Worm (Caenorhabditis elegans): ENCODE measurements around the gene K06H6.4.

K06H6.4 gene

ce11 chrV:592959-593358 is 13.9 kb downstream of the K06H6.4 start, which contains the start of gene ZK488.5:
ZK488.5 (plus strand) TSS chrV:593259.
- TF ChIP-seq lir-3 (tag; optimal IDR thresholded peaks at IDR 0.05; ENCODE audit: poor library complexity) = no peak
- no peak for TF ChIP-seq nhr-90 (tag; optimal IDR thresholded peaks at IDR 0.05; ENCODE audit: poor library complexity)
- no peak for TF ChIP-seq nhr-84 (tag; optimal IDR thresholded peaks at IDR 0.05)
- TF ChIP-seq lin-14 (GFP tag; optimal IDR thresholded peaks at IDR 0.05) = no peak
- TF ChIP-seq tbx-2 (tag; optimal IDR thresholded peaks at IDR 0.05) = no peak
- TF ChIP-seq fos-1 (tag; optimal IDR thresholded peaks at IDR 0.05) = no peak

ce11 chrV:596923-597322 is 17.8 kb downstream of the K06H6.4 start:
- TF ChIP-seq blmp-1 (tag; optimal IDR thresholded peaks at IDR 0.05) (peak; percentile 9), C04F5.9 (tag; optimal IDR thresholded peaks at IDR 0.05) (no peak), rnt-1 (tag; optimal IDR thresholded peaks at IDR 0.05) (peak; percentile 15)

- TF ChIP-seq egl-13 (tag; optimal IDR thresholded peaks at IDR 0.05) (no peak), nhr-90 (tag; optimal IDR thresholded peaks at IDR 0.05; ENCODE audit: poor library complexity) (no peak), lin-39 (tag; optimal IDR thresholded peaks at IDR 0.05) (no peak), tbx-2 (tag; optimal IDR thresholded peaks at IDR 0.05) (no peak), mab-9 (GFP tag; IDR thresholded peaks at IDR 0.05) (no peak), lin-35 (GFP tag; optimal IDR thresholded peaks at IDR 0.05) (no peak), efl-1 (optimal IDR thresholded peaks at IDR 0.05) (no peak), efl-1 (GFP tag; optimal IDR thresholded peaks at IDR 0.05 in 1 of 2) (peak in 1 of 2 experiments; percentile 45), lsy-2 (tag; optimal IDR thresholded peaks at IDR 0.05) (no peak), dpl-1 (GFP tag; optimal IDR thresholded peaks at IDR 0.05) (no peak), nhr-28 (tag; optimal IDR thresholded peaks at IDR 0.05) (no peak), nhr-20 (tag; optimal IDR thresholded peaks at IDR 0.05) (no peak), nhr-84 (tag; optimal IDR thresholded peaks at IDR 0.05) (no peak), elt-3 (tag; optimal IDR thresholded peaks at IDR 0.05) (no peak), pqm-1 (tag; optimal IDR thresholded peaks at IDR 0.05) (no peak), swsn-7 (tag; optimal IDR thresholded peaks at IDR 0.05) (no peak), nhr-85 (tag) (peak; percentile 73)
Measured at ce11 chrV:597823-598222, 18.7 kb downstream of the K06H6.4 start.

- TF ChIP-seq ztf-11 (tag; optimal IDR thresholded peaks at IDR 0.05) (no peak), vab-15 (tag; optimal IDR thresholded peaks at IDR 0.05) (no peak), unc-62 (GFP tag; optimal IDR thresholded peaks at IDR 0.05) (no peak), egl-13 (tag; optimal IDR thresholded peaks at IDR 0.05) (no peak), ama-1 (optimal IDR thresholded peaks at IDR 0.05) (no peak), rnt-1 (tag; optimal IDR thresholded peaks at IDR 0.05) (no peak), isw-1 (GFP tag; IDR thresholded peaks at IDR 0.05) (no peak), nhr-28 (tag; optimal IDR thresholded peaks at IDR 0.05) (no peak), aha-1 (tag; optimal IDR thresholded peaks at IDR 0.05) (no peak), nhr-47 (tag; optimal IDR thresholded peaks at IDR 0.05) (no peak), skn-1 (tag; optimal IDR thresholded peaks at IDR 0.05) (no peak), efl-1 (optimal IDR thresholded peaks at IDR 0.05) (no peak), efl-1 (GFP tag; optimal IDR thresholded peaks at IDR 0.05 in 1 of 2) (no peak)
Measured at ce11 chrV:598626-599025, 19.5 kb downstream of the K06H6.4 start.

ce11 chrV:599783-600182 is 20.7 kb downstream of the K06H6.4 start:
- TF ChIP-seq sptf-1 (tag; optimal IDR thresholded peaks at IDR 0.05) (no peak), efl-1 (optimal IDR thresholded peaks at IDR 0.05) (no peak), efl-1 (GFP tag; optimal IDR thresholded peaks at IDR 0.05 in 1 of 2) (peak in 1 of 2 experiments; percentile 3)

- TF ChIP-seq efl-3 (GFP tag; optimal IDR thresholded peaks at IDR 0.05) = no peak
- no peak for TF ChIP-seq egl-13 (tag; optimal IDR thresholded peaks at IDR 0.05)
- no peak for TF ChIP-seq unc-86 (tag; optimal IDR thresholded peaks at IDR 0.05)
- TF ChIP-seq lin-13 (GFP tag; optimal IDR thresholded peaks at IDR 0.05) = no peak
- no peak for TF ChIP-seq lin-14 (GFP tag; optimal IDR thresholded peaks at IDR 0.05)
- TF ChIP-seq alr-1 (tag; optimal IDR thresholded peaks at IDR 0.05; ENCODE audit: borderline replicate concordance) = no peak
- TF ChIP-seq zag-1 (tag; optimal IDR thresholded peaks at IDR 0.05) = no peak
- no peak for TF ChIP-seq irx-1 (tag; optimal IDR thresholded peaks at IDR 0.05)
Measured at ce11 chrV:600231-600630, 21.2 kb downstream of the K06H6.4 start, which contains the start of gene nhr-251. nhr-251 (plus strand) TSS chrV:600531.

All from whole organism, L1 larva.